Worm (Caenorhabditis elegans) whole organism, late embryonic: ENCODE measurements around the gene C33D9.10.

Experiments
- K09A11.1 ChIP-seq: sonication (generic microtip); optimal IDR thresholded peaks from 2 replicates; lab custom pipeline; 2017; ENCODE audit warnings: antibody characterized with exemption, mild to moderate bottlenecking, missing genetic modification characterization, missing compliant biosample characterization; ENCODE audit not compliant: insufficient read depth
- T23F11.4 ChIP-seq: fragments of 200-800 bp; sonication (Bioruptor generic); optimal IDR thresholded peaks from 2 replicates; lab custom pipeline; 2018; ENCODE audit warnings: mild to moderate bottlenecking, missing genetic modification characterization, missing compliant biosample characterization
- Y22D7AL.16 ChIP-seq: sonication (generic microtip); optimal IDR thresholded peaks from 2 replicates; lab custom pipeline; 2016; ENCODE audit warnings: missing genetic modification characterization, missing compliant biosample characterization
- ahr-1 ChIP-seq: sonication (generic microtip); optimal IDR thresholded peaks from 2 replicates; lab custom pipeline; 2016; ENCODE audit warnings: missing genetic modification characterization, missing compliant biosample characterization
- ceh-14 ChIP-seq: sonication (generic microtip); optimal IDR thresholded peaks from 2 replicates; lab custom pipeline; 2016; ENCODE audit warnings: missing genotype, missing genetic modification characterization, missing compliant biosample characterization
- ceh-18 ChIP-seq: sonication (generic microtip); optimal IDR thresholded peaks from 2 replicates; lab custom pipeline; 2016; ENCODE audit warnings: missing genetic modification characterization, missing compliant biosample characterization
- ceh-19 ChIP-seq: fragments of 200-800 bp; sonication (Bioruptor generic); optimal IDR thresholded peaks from 2 replicates; lab custom pipeline; 2018; ENCODE audit warnings: mild to moderate bottlenecking, missing genetic modification characterization, missing compliant biosample characterization
- ceh-2 ChIP-seq: sonication (generic microtip); optimal IDR thresholded peaks from 2 replicates; lab custom pipeline; 2016; ENCODE audit warnings: missing genotype, missing genetic modification characterization, missing compliant biosample characterization
- ceh-24 ChIP-seq: sonication (generic microtip); optimal IDR thresholded peaks from 2 replicates; lab custom pipeline; 2016; ENCODE audit warnings: mild to moderate bottlenecking, missing genetic modification characterization, missing compliant biosample characterization
- ceh-30 ChIP-seq: fragments of 150-350 bp; optimal IDR thresholded peaks from 2 replicates; lab custom pipeline; 2014; ENCODE audit warnings: missing biosample characterization, missing genetic modification characterization
- ceh-31 ChIP-seq: sonication (generic microtip); optimal IDR thresholded peaks from 2 replicates; lab custom pipeline; 2016; ENCODE audit warnings: missing genetic modification characterization, missing compliant biosample characterization
- ceh-34 ChIP-seq: sonication (generic microtip); optimal IDR thresholded peaks from 2 replicates; lab custom pipeline; 2016; ENCODE audit warnings: mild to moderate bottlenecking, missing genetic modification characterization, missing compliant biosample characterization
- ceh-48 ChIP-seq: sonication (generic microtip); optimal IDR thresholded peaks from 2 replicates; lab custom pipeline; 2016; ENCODE audit warnings: missing genetic modification characterization, inconsistent platforms, missing compliant biosample characterization
- dmd-4 ChIP-seq: sonication (generic microtip); optimal IDR thresholded peaks from 2 replicates; lab custom pipeline; 2016; ENCODE audit warnings: borderline replicate concordance, missing genetic modification characterization, missing compliant biosample characterization
- dve-1 ChIP-seq: sonication (generic microtip); optimal IDR thresholded peaks from 2 replicates; lab custom pipeline; 2017; ENCODE audit warnings: antibody characterized with exemption, mild to moderate bottlenecking, missing genetic modification characterization, missing compliant biosample characterization
- elt-2 ChIP-seq: sonication (generic microtip); optimal IDR thresholded peaks from 2 replicates; lab custom pipeline; 2016; ENCODE audit warnings: missing genetic modification reagents, missing genetic modification characterization, missing compliant biosample characterization
- ets-4 ChIP-seq: sonication (generic microtip); optimal IDR thresholded peaks from 2 replicates; lab custom pipeline; 2016; ENCODE audit warnings: missing genetic modification characterization, missing compliant biosample characterization
- fkh-10 ChIP-seq: fragments of 150-350 bp; optimal IDR thresholded peaks from 2 replicates; lab custom pipeline; 2014; ENCODE audit warnings: missing biosample characterization, missing genetic modification reagents, missing genetic modification characterization
- gmeb-2 ChIP-seq: sonication (generic microtip); optimal IDR thresholded peaks from 2 replicates; lab custom pipeline; 2016; ENCODE audit warnings: missing genetic modification characterization, inconsistent platforms, missing compliant biosample characterization
- hlh-15 ChIP-seq: sonication (generic microtip); optimal IDR thresholded peaks from 2 replicates; lab custom pipeline; 2016; ENCODE audit warnings: missing genetic modification characterization, missing compliant biosample characterization
- hlh-6 ChIP-seq: sonication (generic microtip); optimal IDR thresholded peaks from 2 replicates; lab custom pipeline; 2016; ENCODE audit warnings: missing genotype, missing genetic modification characterization, missing compliant biosample characterization
- hlh-8 ChIP-seq: sonication (generic microtip); optimal IDR thresholded peaks from 2 replicates; lab custom pipeline; 2016; ENCODE audit warnings: missing genotype, missing genetic modification characterization, missing compliant biosample characterization
- lim-6 ChIP-seq: sonication (generic microtip); optimal IDR thresholded peaks from 2 replicates; lab custom pipeline; 2016; ENCODE audit warnings: missing genetic modification characterization, missing compliant biosample characterization
- lin-11 ChIP-seq: fragments of 200-800 bp; sonication (Bioruptor generic); optimal IDR thresholded peaks from 2 replicates; lab custom pipeline; 2018; ENCODE audit warnings: mild to moderate bottlenecking, missing genetic modification characterization, missing compliant biosample characterization
- madf-2 ChIP-seq: sonication (generic microtip); optimal IDR thresholded peaks from 2 replicates; lab custom pipeline; 2017; ENCODE audit warnings: missing genetic modification characterization, missing compliant biosample characterization
- nfya-1 ChIP-seq: sonication (generic microtip); optimal IDR thresholded peaks from 2 replicates; lab custom pipeline; 2017; ENCODE audit warnings: missing genetic modification characterization, mild to moderate bottlenecking, missing compliant biosample characterization, antibody characterized with exemption, moderate library complexity
- pag-3 ChIP-seq: sonication (generic microtip); optimal IDR thresholded peaks from 2 replicates; lab custom pipeline; 2016; ENCODE audit warnings: missing compliant biosample characterization, missing genetic modification characterization, borderline replicate concordance
- pax-1 ChIP-seq: fragments of 150-350 bp; optimal IDR thresholded peaks from 2 replicates; lab custom pipeline; 2014; ENCODE audit warnings: missing biosample characterization, missing genetic modification characterization
- pqm-1 ChIP-seq: sonication (generic microtip); optimal IDR thresholded peaks from 2 replicates; lab custom pipeline; 2016; ENCODE audit warnings: missing genetic modification characterization, missing compliant biosample characterization
- pros-1 ChIP-seq: fragments of 150-350 bp; optimal IDR thresholded peaks from 2 replicates; lab custom pipeline; 2014; ENCODE audit warnings: missing biosample characterization, missing genetic modification reagents, missing genetic modification characterization
- sdc-2 ChIP-seq: sonication (generic microtip); optimal IDR thresholded peaks from 2 replicates; lab custom pipeline; 2016; ENCODE audit warnings: missing genotype, missing genetic modification characterization, missing compliant biosample characterization
- sox-2 ChIP-seq: fragments of 200-800 bp; sonication (Bioruptor generic); IDR thresholded peaks from 2 replicates; pipeline ENCODE4 v1.3.6; 2022; ENCODE audit warnings: missing genetic modification reagents, missing genetic modification characterization, missing compliant biosample characterization
- tbx-2 ChIP-seq: sonication (generic microtip); optimal IDR thresholded peaks from 2 replicates; lab custom pipeline; 2016; ENCODE audit warnings: missing genetic modification characterization, missing compliant biosample characterization
- tbx-7 ChIP-seq: sonication (generic microtip); optimal IDR thresholded peaks from 2 replicates; lab custom pipeline; 2016; ENCODE audit warnings: missing genotype, missing genetic modification characterization, missing compliant biosample characterization
- unc-42 ChIP-seq: sonication (generic microtip); optimal IDR thresholded peaks from 2 replicates; lab custom pipeline; 2016; ENCODE audit warnings: missing genotype, missing genetic modification characterization, missing compliant biosample characterization
- unc-55 ChIP-seq: sonication (generic microtip); optimal IDR thresholded peaks from 2 replicates; lab custom pipeline; 2017; ENCODE audit warnings: missing biosample characterization, missing genetic modification reagents, missing genetic modification characterization
- unc-86 ChIP-seq: sonication (generic microtip); optimal IDR thresholded peaks from 2 replicates; lab custom pipeline; 2016; ENCODE audit warnings: missing genetic modification characterization, missing compliant biosample characterization

The C33D9.10 gene

ce11 chrIV:8761896-8762295 is 26.1 kb downstream of the C33D9.10 start, which contains the start of the genes F20C5.11 and klp-11:
Gene F20C5.11, minus strand, starts transcription at chrIV:8761996.
Gene klp-11, minus strand, starts transcription at chrIV:8762066.
- TF ChIP-seq tbx-2 (tag; lab: Kevin White, UChicago) (no peak), ceh-48 (no peak)

DNA sequence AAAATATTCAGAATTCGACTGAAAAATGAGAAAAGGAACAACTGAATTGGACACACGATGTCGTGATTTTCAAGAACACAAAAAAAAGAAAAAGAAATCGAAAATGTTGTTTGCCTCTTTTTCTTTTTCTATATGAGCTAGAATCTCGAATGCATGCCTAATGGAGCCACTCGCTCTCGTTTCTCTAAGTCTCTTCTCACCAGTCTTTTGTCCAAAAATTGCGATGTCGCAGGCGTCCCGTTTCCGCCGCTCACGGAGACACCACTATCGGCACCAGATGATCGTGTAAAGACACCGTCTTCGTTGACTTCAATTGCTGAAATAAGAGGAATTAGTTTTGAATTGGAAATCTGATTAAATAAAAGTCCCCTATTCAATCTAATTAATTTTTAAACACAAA is 29.3 kb downstream of the C33D9.10 start:
- TF ChIP-seq tbx-2 (tag; lab: Kevin White, UChicago) (no peak), ceh-14 (tag; lab: Kevin White, UChicago) (peak; percentile 4), ceh-31 (peak; percentile 17), nfya-1 (peak; percentile 25), unc-42 (tag; lab: Kevin White, UChicago) (peak; percentile 35), sdc-2 (tag; lab: Kevin White, UChicago) (no peak), hlh-6 (no peak), sox-2 (no peak)

DNA sequence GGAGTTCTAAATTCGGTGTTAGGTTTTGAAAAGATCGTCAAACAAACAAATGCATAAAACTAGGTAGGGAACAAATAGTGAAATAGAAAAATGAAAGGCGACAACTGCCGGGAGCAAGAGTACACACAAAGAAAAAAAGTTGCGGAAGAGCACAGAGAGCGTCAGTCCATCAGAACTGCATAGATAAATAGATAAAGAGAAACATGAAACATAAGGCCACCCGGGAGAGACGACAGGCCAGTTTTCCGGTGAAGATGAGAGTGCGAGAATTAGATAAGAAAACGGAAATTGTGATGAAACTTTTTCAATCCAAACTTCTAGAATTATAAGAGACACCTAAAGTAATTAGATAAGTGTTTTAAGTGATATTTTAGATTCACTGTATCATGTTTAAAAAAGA is 30.2 kb downstream of the C33D9.10 start:
- TF ChIP-seq dve-1: no peak
- peak; percentile 19 for TF ChIP-seq unc-42 (tag; lab: Kevin White, UChicago)
- peak; percentile 14 for TF ChIP-seq ceh-18
- no peak for TF ChIP-seq unc-55 (GFP tag; lab: Kevin White, UChicago)
- TF ChIP-seq lim-6 (tag; lab: Kevin White, UChicago): no peak

DNA sequence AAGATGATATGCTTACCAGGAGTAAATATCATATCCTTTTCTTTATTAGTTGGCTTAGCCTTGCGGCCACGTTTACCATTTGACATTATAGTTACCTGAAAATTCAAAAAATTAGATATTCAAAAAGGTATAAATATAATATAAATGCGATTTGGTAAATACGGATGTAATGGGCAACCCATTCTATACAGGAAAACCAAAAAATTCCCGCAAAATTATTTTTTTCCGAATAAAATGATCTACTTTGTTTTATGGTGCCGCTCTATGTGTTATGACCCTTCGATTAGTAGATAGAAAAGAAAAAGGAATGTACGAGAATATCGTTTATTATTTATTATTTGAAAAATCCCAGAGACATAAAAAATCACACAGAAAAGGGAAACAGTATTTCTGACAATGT is 33.2 kb downstream of the C33D9.10 start, which contains the start of gene elli-1:
TSS of gene elli-1 (minus strand) at position 101 of the 400 bp plus-strand sequence.
- TF ChIP-seq pag-3 (no peak), ceh-30 (tag; lab: Kevin White, UChicago) (no peak), K09A11.1 (no peak), lin-11 (tag; lab: Kevin White, UChicago) (no peak), tbx-2 (tag; lab: Kevin White, UChicago) (no peak), pqm-1 (tag; lab: Kevin White, UChicago) (no peak), fkh-10 (GFP tag; lab: Kevin White, UChicago) (no peak), tbx-7 (tag; lab: Kevin White, UChicago) (no peak), T23F11.4 (GFP tag; lab: Kevin White, UChicago) (no peak), sdc-2 (tag; lab: Kevin White, UChicago) (no peak), ets-4 (tag; lab: Kevin White, UChicago) (no peak), ceh-19 (no peak)

DNA sequence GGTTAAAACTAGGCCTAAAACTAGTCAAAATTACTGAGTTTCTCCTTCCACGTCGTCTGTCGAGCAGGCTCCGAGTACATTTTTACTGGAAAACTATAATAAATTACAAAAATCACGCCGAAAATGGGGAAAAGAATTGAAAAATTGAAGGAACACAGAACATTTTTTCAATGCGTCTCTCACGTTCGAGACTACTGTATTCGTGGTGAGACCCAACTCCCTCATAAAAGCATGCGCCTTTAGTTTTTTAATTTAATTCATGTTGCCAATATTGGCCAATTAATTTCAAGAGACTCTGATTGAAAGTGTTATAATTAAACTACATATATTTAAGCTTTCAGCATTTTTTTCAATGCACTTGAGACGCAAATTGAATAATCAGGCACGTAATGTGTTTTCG is 33.8 kb downstream of the C33D9.10 start:
- no peak for TF ChIP-seq hlh-15
- TF ChIP-seq elt-2: no peak
- TF ChIP-seq madf-2: no peak
- TF ChIP-seq ceh-24 (tag; lab: Kevin White, UChicago): no peak
- TF ChIP-seq pros-1 (tag; lab: Kevin White, UChicago): no peak
- TF ChIP-seq ceh-30 (tag; lab: Kevin White, UChicago): no peak
- no peak for TF ChIP-seq ceh-2 (tag; lab: Kevin White, UChicago)
- no peak for TF ChIP-seq unc-86 (tag; lab: Kevin White, UChicago)
- no peak for TF ChIP-seq gmeb-2 (tag; lab: Kevin White, UChicago)
- TF ChIP-seq hlh-8 (tag; lab: Kevin White, UChicago): no peak
- TF ChIP-seq tbx-7 (tag; lab: Kevin White, UChicago): no peak
- no peak for TF ChIP-seq ahr-1
- TF ChIP-seq nfya-1: no peak
- TF ChIP-seq pax-1: no peak
- no peak for TF ChIP-seq pag-3
- no peak for TF ChIP-seq Y22D7AL.16
- TF ChIP-seq dmd-4 (tag; lab: Kevin White, UChicago): no peak
- TF ChIP-seq ceh-34 (tag; lab: Kevin White, UChicago): no peak
